Fruit fly (Drosophila melanogaster) whole organism, larva: ENCODE results near the gene CG3529.

Experiments used
- noc ChIP-seq: fragments of 200-800 bp; sonication (Bioruptor generic); optimal IDR thresholded peaks from 3 replicates; lab custom pipeline; 2019; ENCODE audit warnings: missing biosample characterization, mild to moderate bottlenecking, missing genetic modification characterization, moderate library complexity

CG3529 gene

DNA sequence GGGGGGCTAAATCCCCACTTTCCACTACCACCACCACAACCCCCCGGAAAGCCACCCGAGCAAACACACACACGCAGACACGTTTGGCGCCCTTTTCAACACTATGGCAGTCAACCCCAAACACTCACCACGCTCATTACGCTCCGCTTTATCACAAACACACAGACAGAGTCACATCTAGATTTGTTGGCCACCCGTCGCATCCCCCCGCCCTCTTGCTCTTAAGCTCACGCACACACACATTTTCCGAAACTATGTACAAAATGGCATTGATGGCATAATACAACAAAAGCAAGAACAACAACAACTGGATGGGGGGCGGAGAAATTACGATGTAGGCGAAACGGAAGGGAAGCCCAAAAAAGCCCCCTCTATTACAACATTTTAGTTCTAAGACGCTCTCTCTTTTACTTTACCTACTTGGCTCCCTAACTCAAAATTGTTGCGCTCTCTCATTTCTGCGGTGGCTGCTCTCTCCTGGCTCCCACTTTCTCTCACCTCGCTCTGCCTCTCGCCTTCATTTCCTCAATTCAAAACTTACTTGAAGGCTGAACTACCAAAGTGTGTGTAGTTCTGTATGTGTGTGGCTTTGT lies 19.1 kb downstream of the CG3529 start:
- no peak for TF ChIP-seq noc (tag; lab: Kevin White, UChicago)

DNA sequence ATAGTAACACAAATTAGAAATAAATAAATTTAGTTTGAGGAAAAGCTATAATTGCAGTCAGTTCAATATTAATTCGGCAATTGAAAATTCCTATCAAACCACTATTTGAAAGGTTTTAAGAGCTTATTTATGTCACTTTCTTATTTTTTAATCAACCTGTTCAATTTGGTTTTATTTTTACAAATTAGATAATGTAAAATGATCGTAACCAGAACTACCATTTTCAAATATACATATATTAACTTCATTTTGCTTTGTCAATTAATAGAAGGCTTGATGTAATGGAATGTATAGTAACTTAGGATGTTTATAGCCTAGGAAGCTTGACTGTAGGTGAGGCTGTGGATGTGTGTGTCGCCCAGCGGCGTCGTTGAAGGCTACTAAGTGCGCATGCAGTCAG lies 19.9 kb downstream of the CG3529 start:
- peak; percentile 1 for TF ChIP-seq noc (tag; lab: Kevin White, UChicago)

DNA sequence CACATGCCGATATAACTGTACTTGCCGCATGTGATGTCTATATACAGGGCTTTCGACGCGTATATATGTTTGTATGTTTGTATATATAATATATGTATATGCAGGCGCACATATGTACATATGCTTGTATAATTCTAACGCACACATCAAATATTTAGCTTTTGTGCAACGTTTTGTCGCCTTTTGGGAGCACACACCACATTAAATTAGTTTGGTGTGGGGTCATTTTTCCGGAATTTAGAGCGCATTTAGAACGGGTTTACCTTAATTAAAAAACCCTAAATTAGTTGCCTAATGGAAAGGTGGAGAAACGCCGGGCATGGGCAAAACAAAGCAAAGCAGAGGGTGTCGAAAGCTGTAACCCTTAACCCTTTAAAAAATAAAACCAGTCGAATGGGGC lies 20.6 kb downstream of the CG3529 start:
- no peak for TF ChIP-seq noc (tag; lab: Kevin White, UChicago)

DNA sequence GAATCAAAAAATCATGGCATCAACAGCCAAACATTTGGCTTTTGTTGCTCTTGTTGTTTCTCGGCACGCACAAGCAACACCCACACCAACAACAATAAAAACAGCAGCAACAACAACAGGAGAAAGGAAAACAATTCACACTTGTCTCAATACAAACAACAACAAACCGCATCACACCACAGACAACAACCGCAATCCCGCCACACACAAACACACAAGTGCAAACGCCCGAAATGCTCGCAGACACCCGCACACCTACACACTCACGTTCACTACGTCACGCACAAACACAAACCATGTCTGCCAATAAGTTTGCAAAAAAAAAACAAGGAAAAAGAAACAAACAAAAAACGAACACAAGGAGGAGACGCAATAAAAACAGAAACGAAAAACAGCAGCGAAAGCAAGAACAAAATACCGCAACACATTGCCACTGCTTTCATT lies 21.1 kb downstream of the CG3529 start:
- no peak for TF ChIP-seq noc (tag; lab: Kevin White, UChicago)

DNA sequence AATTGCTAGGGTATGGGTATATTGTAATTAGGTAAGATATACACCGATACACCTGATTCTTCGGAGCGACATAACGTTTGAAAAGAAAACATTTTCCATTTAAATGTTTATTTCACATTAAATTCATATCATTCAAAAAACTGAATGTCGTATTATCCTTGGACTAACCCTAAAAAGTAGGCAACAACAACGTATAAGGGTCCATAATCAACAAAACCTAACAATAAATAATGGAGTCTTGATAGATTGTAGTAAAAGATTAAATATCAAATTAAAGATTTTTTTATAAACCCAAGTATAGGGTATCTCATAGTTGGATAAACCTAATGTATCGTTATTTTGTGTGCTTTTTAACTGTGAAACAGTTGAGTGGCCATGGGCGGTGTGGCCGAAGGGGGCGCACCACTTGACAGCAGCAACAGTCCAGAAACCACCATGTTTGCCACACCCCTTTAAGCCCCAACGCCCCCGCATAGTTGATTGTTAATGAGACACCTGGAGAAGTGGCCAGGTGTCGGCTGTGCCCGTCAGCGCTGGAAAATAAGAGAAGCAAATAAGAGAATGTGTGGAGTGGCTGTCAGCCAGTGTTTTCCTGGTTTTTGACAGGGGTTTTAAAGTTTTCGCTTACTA lies 21.7 kb downstream of the CG3529 start:
- peak; percentile 22 for TF ChIP-seq noc (tag; lab: Kevin White, UChicago)

DNA sequence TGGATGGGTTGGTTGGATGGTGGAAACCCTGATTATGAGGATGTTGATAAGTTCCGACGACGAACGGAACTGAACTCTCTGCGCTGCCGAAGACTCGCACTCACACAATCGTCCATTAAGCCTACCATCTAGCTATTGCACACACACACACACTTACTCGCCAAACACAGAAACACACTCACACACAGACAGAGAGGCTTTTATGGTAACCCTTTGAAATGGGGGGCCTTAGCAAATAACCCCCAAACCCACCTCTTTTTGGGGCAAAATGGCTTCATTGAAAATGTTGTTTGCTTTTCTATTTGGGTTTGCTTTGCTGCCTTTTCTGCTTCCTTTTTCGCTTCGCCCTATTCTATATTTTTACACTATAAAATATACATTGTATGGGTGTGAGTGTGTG lies 22.4 kb downstream of the CG3529 start:
- no peak for TF ChIP-seq noc (tag; lab: Kevin White, UChicago)

DNA sequence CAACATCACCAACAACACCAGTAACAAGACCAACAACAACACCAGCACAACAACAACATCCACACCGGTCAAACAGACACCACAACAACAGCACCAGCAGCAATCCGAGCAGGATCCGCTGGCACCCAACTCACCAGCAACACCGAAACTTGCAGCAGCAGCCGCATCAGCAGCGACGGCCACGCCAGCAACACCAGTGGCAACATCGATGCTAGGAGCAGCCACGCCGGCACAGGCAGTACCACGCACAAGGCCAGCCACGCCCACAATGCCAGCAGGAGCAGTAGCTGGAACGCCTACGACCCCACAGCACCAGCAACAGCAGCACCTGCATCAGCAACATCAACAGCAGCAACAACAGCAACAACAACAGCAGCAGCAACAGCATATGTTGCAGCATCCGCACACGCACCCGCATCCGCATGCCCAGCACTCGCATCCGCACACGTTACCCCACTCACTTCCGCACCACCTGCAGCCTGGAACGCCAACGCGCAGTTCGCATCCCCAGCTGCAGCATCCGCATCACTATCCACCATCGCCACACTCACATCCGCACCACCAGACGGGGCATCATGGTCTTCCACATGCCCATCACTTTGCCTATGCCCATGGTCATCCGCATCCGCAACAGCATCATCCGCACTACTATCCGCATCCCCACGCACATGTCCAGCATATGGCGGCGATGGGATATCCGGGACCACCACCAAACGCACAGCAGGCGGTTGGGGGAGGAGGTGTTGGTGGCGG lies 24.7 kb downstream of the CG3529 start:
- TF ChIP-seq noc (tag; lab: Kevin White, UChicago): no peak

DNA sequence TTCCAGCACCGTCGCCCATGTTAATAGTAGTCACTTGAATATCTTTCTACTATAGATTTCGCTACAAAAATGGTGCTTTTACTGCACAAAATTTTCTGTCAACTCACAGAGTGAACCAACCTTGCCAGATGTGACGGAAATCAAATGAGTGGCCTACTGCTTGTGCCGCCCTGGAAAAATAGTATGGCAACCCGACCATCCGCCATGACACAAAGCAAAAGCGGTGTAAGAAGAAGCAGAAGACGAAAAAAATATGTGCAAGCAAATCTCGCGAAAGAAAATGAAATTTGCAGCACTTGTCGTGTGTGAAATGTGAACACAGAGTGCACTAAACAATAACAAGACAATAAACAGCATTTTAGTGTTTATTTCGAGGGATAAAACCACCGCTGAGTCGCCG lies 30.2 kb downstream of the CG3529 start, which contains the start of the genes Uch-L5 and Jarid2:
Gene Uch-L5, minus strand, starts transcription at position 137 of the 400 bp plus-strand sequence.
Gene Jarid2, plus strand, starts transcription at position 210 of the 400 bp plus-strand sequence.
- no peak for TF ChIP-seq noc (tag; lab: Kevin White, UChicago)

DNA sequence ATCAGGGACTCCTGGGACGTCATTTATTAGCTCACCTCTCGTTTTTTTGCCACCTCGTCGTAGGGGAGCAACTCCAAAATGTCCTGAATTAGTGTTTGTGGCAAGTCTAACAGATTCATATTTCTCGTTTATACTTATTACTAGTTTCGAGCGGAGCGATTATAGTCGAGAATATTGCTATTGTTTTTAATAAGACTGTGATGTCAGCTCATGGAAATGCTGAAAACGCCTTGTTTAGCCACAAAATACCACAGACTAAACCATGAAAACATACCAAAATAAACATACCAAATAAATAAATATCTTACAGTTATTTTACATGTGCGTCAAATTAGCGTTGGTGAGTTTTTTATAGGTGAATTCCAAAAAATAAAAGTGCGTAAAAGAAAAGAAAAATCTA lies 40.9 kb downstream of the CG3529 start, which contains the start of gene pall:
Gene pall, minus strand, starts transcription at position 205 of the 400 bp plus-strand sequence.
- no peak for TF ChIP-seq noc (tag; lab: Kevin White, UChicago)

DNA sequence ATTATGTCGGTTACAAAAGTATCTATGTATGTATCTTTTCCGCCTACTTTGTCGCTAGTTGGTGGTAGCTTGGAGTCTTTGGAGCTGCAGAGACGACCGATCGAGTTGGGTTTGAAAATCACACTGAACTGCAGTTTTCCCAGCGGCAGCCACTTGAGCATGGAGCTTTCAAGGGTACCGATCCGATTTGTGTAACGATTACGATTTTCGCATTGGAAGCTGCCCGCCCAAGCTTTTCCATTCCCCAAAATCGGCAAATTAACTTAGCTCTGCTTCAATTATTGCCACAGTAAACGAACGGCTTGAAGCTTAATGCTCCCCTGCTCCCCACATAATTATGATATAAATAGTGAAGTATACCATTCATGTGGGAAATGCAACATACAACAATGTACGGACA lies 42.5 kb downstream of the CG3529 start, which contains the start of gene CG32036:
Gene CG32036, minus strand, starts transcription at position 101 of the 400 bp plus-strand sequence.
- no peak for TF ChIP-seq noc (tag; lab: Kevin White, UChicago)

DNA sequence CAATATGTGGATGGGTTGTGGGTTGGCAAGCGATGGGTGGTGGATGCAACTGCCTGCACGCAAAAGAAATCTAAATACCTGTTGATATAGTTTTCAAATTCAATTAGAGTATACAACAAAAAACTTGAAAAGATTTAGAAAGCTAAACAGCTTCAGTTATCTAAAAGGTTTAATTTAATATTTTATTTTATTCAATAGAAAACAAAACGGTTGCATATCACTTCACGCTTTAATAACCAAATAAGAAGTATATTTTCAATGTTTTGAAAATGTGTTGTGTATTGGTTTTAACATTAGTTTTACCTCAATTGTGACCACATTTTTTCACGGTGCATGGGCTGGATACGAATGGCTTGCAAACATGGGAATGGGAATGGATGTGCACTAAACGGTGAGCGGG lies 43.0 kb downstream of the CG3529 start:
- TF ChIP-seq noc (tag; lab: Kevin White, UChicago): no peak

DNA sequence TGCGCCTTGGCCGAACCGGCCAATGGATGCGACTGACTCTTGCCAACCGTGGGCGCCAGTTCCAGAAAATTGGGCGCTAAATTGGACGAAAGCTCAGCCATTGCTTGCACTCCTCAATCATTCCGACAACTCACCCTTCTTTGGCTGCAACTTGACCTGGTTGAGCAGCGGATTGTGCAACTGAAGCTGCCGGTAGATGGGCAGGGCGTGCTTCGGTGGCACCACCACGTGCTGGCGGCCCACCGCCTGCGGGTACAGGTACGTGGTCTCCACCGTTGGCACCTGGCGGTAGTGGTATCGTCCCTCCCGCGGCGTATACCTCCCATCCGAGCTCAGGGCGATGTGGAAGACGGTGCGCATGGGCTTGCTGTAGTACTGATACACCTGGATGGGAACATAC lies 43.8 kb downstream of the CG3529 start:
- no peak for TF ChIP-seq noc (tag; lab: Kevin White, UChicago)

DNA sequence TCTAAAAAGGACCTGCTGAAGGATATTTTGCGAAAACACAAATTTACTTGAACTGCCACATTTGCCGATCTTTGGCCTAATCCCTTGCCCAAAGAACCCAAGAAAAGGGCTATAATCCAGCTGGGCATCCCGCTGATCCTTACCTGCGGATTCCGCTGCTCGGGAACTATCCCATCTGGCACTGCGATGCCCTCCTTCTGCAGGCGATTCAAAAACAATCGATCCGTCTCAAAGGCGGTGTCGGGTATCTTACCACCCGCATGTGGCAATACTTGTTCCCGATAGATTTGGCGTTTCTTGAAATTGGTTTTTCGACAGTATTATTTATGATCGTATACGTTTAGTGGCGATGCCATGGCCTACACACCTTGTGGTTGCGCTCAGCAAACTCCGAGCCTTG lies 44.7 kb downstream of the CG3529 start:
- TF ChIP-seq noc (tag; lab: Kevin White, UChicago): no peak

DNA sequence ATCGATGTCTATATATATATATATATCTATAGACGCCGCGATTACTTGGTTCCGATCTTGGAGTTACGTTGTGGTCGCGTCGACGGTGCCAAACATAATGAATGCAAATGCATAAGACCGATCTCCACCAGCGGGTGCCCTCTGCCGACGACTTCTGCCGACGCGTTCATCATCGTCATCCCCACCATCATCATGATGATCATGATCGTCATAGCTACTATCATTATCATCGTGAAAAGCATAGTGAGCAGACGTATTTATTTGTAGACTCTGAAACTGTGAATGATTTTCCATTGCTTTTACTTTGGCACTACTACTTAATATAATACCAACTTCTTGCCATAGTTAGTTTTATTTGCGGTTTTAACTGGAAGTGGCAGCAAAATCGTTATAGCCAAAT lies 45.5 kb downstream of the CG3529 start, which contains the start of gene CG32037:
Gene CG32037, minus strand, starts transcription at position 101 of the 400 bp plus-strand sequence.
- no peak for TF ChIP-seq noc (tag; lab: Kevin White, UChicago)

DNA sequence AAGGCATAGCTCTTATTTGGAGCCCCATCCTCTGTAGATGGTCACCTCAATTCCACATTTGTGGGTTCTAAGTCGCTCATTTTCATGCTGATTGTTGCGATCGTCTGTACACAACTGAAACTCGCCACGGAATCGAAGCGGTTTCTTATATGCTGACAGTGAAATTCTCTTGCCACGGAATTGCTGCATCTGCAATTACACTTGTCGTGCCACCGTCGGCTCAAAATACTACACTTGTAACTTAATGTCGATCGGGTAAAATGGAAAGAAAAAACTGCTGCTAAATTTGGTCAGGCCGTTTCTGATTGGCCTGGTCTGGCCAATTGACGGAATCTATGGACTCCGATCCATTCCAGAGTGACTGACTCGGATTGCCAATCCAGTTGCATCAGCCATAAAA lies 50.6 kb downstream of the CG3529 start:
- no peak for TF ChIP-seq noc (tag; lab: Kevin White, UChicago)

DNA sequence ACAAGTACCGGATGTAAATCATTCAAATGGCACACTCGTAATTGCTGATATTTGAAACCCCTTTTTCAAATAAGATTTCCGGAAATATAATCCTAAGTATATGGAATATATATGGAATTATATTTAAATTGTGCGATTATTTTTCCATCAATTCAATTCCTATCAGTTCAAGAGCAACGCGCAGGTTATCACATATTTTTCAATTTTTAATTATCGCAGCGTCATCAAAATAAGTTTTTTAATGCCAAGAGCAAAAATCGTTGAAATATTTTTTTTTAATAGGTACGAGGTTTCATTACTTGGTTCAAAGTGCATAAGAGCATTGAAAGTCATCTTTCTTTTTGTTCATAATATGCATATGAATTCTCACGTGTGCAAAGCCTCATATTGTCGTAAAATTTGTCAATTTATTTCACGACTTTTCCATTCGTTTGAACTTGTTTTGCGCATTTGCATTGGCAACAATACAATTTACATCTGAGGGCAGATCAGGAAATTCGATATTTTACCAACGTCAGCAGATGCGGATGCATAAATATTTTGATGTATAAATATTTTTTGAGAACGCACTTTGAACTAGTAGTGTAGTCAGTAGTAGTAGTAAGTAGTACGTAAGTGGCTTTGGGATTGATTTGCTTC lies 51.4 kb downstream of the CG3529 start:
- TF ChIP-seq noc (tag; lab: Kevin White, UChicago): peak; percentile 7
